Worm (Caenorhabditis elegans) whole organism, midembryonic: Measurements from ENCODE around the gene nhr-100.
"Not testable (repeated sequence)": the region's sequence is repeated elsewhere in the genome, so short reads cannot be mapped to it uniquely, and the experiment has no call there.

Experiments used
- T22C8.4 ChIP-seq: fragments of 200-800 bp; sonication (Bioruptor generic); IDR thresholded peaks from 2 replicates; pipeline ENCODE4 v1.3.6; 2022; ENCODE audit warnings: missing genetic modification characterization, missing compliant biosample characterization
- cog-1 ChIP-seq: sonication (generic microtip); optimal IDR thresholded peaks from 2 replicates; lab custom pipeline; 2016; ENCODE audit warnings: missing genetic modification characterization, missing compliant biosample characterization
- flt-1 ChIP-seq: fragments of 200-800 bp; sonication (Bioruptor generic); IDR thresholded peaks from 2 replicates; pipeline ENCODE4 v1.3.6; 2022; ENCODE audit warnings: missing genetic modification characterization, missing compliant biosample characterization
- klf-2 ChIP-seq: fragments of 200-800 bp; sonication (Bioruptor generic); conservative IDR thresholded peaks from 2 replicates; pipeline ENCODE4 v1.3.6; 2022; ENCODE audit warnings: missing genetic modification reagents, missing genetic modification characterization, missing compliant biosample characterization
- med-1 ChIP-seq: sonication (generic microtip); optimal IDR thresholded peaks from 2 replicates; lab custom pipeline; 2017; ENCODE audit warnings: missing genetic modification characterization, mild to moderate bottlenecking, missing compliant biosample characterization, antibody characterized with exemption, missing genetic modification reagents; ENCODE audit not compliant: insufficient read depth
- ref-1 ChIP-seq: fragments of 200-800 bp; sonication (Bioruptor generic); conservative IDR thresholded peaks from 2 replicates; pipeline ENCODE4 v1.3.6; 2022; ENCODE audit warnings: missing genetic modification reagents, missing genetic modification characterization, missing compliant biosample characterization
- tab-1 ChIP-seq: fragments of 200-800 bp; sonication (Bioruptor generic); IDR thresholded peaks from 2 replicates; pipeline ENCODE4 v1.3.6; 2022; ENCODE audit warnings: missing genetic modification characterization, missing compliant biosample characterization
- ztf-23 ChIP-seq: fragments of 200-800 bp; sonication (Bioruptor generic); IDR thresholded peaks from 2 replicates; pipeline ENCODE4 v1.3.6; 2022; ENCODE audit warnings: missing genetic modification reagents, missing genetic modification characterization, missing compliant biosample characterization
- ztf-29 ChIP-seq: fragments of 200-800 bp; sonication (Bioruptor generic); IDR thresholded peaks from 2 replicates; pipeline ENCODE4 v1.3.6; 2022; ENCODE audit warnings: missing genetic modification reagents, missing genetic modification characterization, missing compliant biosample characterization

nhr-100 gene

DNA sequence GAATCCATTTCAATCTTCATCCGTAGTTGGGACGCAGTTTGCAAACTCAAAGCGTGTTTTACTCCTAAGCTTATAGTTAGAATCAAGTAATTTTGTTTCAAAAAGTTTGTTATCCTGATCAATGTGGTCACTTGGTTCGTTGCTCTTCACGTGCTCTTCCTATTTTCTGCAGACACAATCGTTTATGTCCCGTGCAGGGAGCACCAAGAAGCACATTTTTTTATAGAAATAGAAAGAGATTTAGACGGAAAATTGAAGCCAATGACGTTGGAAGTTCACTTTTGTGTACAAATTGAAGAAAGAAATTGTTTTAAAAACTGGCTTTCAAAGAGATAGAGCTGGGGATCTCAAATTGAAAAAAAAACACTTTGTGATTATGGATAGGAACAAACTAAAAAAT is 33.3 kb downstream of the nhr-100 start:
- TF ChIP-seq med-1 (GFP tag; lab: Kevin White, UChicago) (no peak), cog-1 (tag; lab: Kevin White, UChicago) (no peak), T22C8.4 (GFP tag; lab: Robert Waterston, UW) (no peak), ztf-23 (no peak), ztf-29 (no peak), klf-2 (GFP tag; lab: Robert Waterston, UW) (no peak)

DNA sequence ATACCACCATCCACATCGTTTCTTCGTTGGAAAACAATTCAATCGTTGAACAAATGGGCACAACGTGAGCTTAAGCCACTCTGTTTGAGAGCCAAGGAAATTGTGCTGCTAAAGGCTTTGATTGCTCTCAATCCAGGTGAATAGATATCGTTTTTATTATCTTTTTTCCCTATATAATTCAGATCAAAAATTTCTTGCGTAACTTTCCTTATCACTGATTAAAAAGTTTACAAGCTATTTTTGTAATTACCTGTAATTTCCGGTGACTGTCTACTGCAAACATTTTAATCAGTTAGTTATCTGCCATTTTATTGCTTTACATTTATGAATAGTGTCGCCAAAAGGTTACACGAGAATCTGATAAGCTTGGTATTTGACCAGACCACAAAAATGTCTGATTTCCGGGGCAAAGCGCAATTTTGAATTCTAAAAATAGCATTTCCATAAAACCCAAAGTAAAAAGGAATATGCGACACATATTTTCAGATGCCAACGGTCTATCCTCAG is 34.2 kb downstream of the nhr-100 start:
- TF ChIP-seq med-1 (GFP tag; lab: Kevin White, UChicago) (no peak), T22C8.4 (GFP tag; lab: Robert Waterston, UW) (no peak), cog-1 (tag; lab: Kevin White, UChicago) (no peak), flt-1 (GFP tag; lab: Robert Waterston, UW) (no peak)

DNA sequence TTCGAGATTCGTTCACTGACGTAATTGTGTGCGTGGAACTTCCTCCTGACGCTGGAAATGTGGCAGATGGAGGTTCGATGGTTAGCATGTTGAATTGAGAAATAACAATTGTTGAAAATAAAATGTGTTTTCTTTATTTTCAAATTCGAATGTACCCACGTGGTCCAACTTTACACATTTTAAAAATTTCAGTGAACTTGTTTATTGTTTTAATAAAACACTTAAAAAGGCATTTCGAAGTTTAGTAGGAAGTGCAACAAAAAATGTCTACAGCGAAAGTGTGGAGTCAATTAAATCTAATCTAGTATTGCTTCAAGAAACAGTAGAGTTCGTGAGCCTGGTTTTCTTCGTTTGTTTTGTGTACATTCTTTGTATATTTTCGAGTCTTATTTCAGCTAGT is 37.8 kb downstream of the nhr-100 start, which contains the start of gene ssp-36:
Gene ssp-36, minus strand, starts transcription at position 101 of the 400 bp plus-strand sequence.
- no peak for TF ChIP-seq med-1 (GFP tag; lab: Kevin White, UChicago)
- no peak for TF ChIP-seq klf-2 (GFP tag; lab: Robert Waterston, UW)
- no peak for TF ChIP-seq ref-1 (GFP tag; lab: Robert Waterston, UW)
- TF ChIP-seq ztf-23 = no peak
- no peak for TF ChIP-seq T22C8.4 (GFP tag; lab: Robert Waterston, UW)

ce11 chrIV:9767054-9767453 is 38.6 kb downstream of the nhr-100 start, which contains the start of gene msp-79:
TSS of gene msp-79 (minus strand) at chrIV:9767154.
- not testable (repeated sequence) for TF ChIP-seq ztf-29; T22C8.4 (GFP tag; lab: Robert Waterston, UW); ztf-23

DNA sequence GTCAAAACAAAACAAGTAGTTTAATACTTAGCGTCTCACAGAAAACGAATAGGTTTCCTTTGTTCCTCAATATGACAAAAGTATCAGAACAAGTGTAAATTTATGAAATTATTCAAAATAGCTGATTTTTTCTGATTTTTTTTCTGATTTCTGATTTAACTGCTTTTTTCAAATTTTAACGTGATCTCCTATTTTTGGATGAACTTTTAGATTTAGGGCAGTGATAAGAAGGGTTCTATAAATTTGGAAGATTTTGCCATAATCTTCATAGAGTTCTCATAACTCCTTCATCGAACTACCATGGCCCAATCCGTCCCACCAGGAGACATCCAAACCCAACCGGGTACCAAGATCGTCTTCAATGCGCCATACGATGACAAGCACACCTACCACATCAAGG is 41.3 kb downstream of the nhr-100 start, which contains the start of gene msp-78:
Gene msp-78, plus strand, starts transcription at position 301 of the 400 bp plus-strand sequence.
- not testable (repeated sequence) for TF ChIP-seq klf-2 (GFP tag; lab: Robert Waterston, UW); flt-1 (GFP tag; lab: Robert Waterston, UW); ztf-29

DNA sequence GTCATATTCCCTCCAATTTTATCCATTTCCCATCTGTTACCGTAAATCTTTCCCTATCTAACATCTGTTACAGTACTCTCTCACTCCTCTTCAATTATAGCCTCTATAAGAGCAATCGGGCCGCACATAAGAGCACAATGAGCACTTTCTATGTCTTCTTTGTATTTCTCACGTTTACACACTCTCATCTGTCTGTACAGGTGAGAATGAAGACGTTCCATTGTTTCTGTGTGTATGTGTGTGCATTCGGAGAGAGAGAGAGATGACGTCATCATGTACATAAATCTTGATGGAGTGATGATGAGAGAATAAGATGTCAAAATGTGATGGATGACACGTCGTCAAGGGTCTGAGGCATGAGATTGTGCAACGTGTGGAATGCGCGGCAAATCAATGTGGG is 42.3 kb downstream of the nhr-100 start:
- peak; percentile 11 for TF ChIP-seq cog-1 (tag; lab: Kevin White, UChicago)
- no peak for TF ChIP-seq ztf-23

- TF ChIP-seq ztf-29 = no peak
- 0 out of 2 replicates have a peak, but pooled peaks have one; percentile 10 for TF ChIP-seq flt-1 (GFP tag; lab: Robert Waterston, UW)
These were observed 43.7 kb downstream of the nhr-100 start, which contains the start of gene cav-1 for ce11 chrIV:9772096-9772720. TSS of gene cav-1 (plus strand) at chrIV:9772510.

ce11 chrIV:9773441-9773840 is 45.0 kb downstream of the nhr-100 start:
- TF ChIP-seq flt-1 (GFP tag; lab: Robert Waterston, UW) = peak; percentile 41; the same call in 1 of the 2 replicates
- no peak for TF ChIP-seq ztf-29

DNA sequence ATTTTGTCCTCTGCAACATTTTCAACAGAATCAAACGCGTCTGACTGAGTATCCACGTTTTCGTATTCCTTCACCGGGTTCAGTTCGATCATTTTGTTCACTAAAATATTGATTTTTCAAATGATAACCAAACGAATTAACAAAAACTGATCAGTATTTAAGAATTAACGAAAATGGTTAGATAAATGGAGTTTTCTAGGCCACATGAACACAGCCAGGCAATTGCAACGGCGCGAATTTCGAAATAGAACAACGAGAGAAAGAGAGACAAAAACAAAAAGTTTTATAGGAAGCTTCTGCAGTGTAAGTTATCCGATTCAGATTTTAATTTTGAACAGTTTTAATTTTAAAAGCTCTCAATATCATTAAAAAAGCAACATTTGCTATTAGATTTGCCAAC is 49.1 kb downstream of the nhr-100 start, which contains the start of gene sna-2:
Gene sna-2, minus strand, starts transcription at position 100 of the 400 bp plus-strand sequence.
- TF ChIP-seq ztf-23 (no peak), cog-1 (tag; lab: Kevin White, UChicago) (no peak), klf-2 (GFP tag; lab: Robert Waterston, UW) (no peak), tab-1 (no peak), med-1 (GFP tag; lab: Kevin White, UChicago) (no peak)

- no peak for TF ChIP-seq ref-1 (GFP tag; lab: Robert Waterston, UW)
- TF ChIP-seq med-1 (GFP tag; lab: Kevin White, UChicago) = no peak
- TF ChIP-seq tab-1 = no peak
- TF ChIP-seq T22C8.4 (GFP tag; lab: Robert Waterston, UW) = no peak
- no peak for TF ChIP-seq flt-1 (GFP tag; lab: Robert Waterston, UW)
- TF ChIP-seq ztf-23 = no peak
- TF ChIP-seq klf-2 (GFP tag; lab: Robert Waterston, UW) = no peak
- TF ChIP-seq cog-1 (tag; lab: Kevin White, UChicago) = no peak
- TF ChIP-seq ztf-29 = no peak
These were observed 49.5 kb downstream of the nhr-100 start, which contains the start of gene T13F2.6 for ce11 chrIV:9778016-9778415. TSS of gene T13F2.6 (plus strand) at chrIV:9778321.
